Fruit fly (Drosophila melanogaster) whole organism, embryonic: Measurements from ENCODE around the gene Sam-S.

Source experiments
- Abd-B ChIP-seq: fragments of 200-800 bp; sonication (Bioruptor generic); optimal IDR thresholded peaks from 2 replicates; lab custom pipeline; 2018; ENCODE audit warnings: missing biosample characterization, mild to moderate bottlenecking, missing genetic modification characterization, moderate library complexity
- Asciz ChIP-seq: fragments of 200-800 bp; sonication (Bioruptor generic); optimal IDR thresholded peaks from 2 replicates; lab custom pipeline; 2017; ENCODE audit warnings: missing biosample characterization, mild to moderate bottlenecking, missing genetic modification characterization, missing genetic modification reagents
- Awh ChIP-seq: fragments of 200-800 bp; sonication (Bioruptor generic); IDR thresholded peaks from 2 replicates; pipeline ENCODE4, ENCODE4 v1.3.6; 2022; ENCODE audit warnings: missing biosample characterization, missing genetic modification characterization
- B-H2 ChIP-seq: fragments of 200-800 bp; sonication (Bioruptor generic); optimal IDR thresholded peaks from 2 replicates; lab custom pipeline; 2018; ENCODE audit warnings: missing biosample characterization, mild to moderate bottlenecking, missing genetic modification characterization
- CG13775 ChIP-seq: fragments of 200-800 bp; sonication (Bioruptor generic); optimal IDR thresholded peaks from 3 replicates; lab custom pipeline; 2017; ENCODE audit warnings: missing biosample characterization, mild to moderate bottlenecking, missing genetic modification characterization
- CG14050 ChIP-seq: fragments of 200-800 bp; sonication (Bioruptor generic); IDR thresholded peaks from 3 replicates; pipeline ENCODE4 v1.3.6; 2022; ENCODE audit warnings: missing biosample characterization, missing genetic modification characterization
- CG15073 ChIP-seq: fragments of 200-800 bp; sonication (Bioruptor generic); optimal IDR thresholded peaks from 2 replicates; lab custom pipeline; 2016; ENCODE audit warnings: missing biosample characterization, missing genetic modification characterization
- CG15479 ChIP-seq: fragments of 200-800 bp; sonication (Bioruptor generic); optimal IDR thresholded peaks from 3 replicates; lab custom pipeline; 2019; ENCODE audit warnings: missing biosample characterization, mild to moderate bottlenecking, missing genetic modification characterization, moderate library complexity
- CG15601 ChIP-seq: fragments of 200-800 bp; sonication (Bioruptor generic); optimal IDR thresholded peaks from 3 replicates; lab custom pipeline; 2019; ENCODE audit warnings: missing biosample characterization, mild to moderate bottlenecking, missing genetic modification characterization, moderate library complexity
- CG15696 ChIP-seq: fragments of 200-800 bp; sonication (Bioruptor generic); optimal IDR thresholded peaks from 2 replicates; lab custom pipeline; 2019; ENCODE audit warnings: missing biosample characterization, mild to moderate bottlenecking, missing genetic modification characterization, moderate library complexity
- CG1603 ChIP-seq: fragments of 200-800 bp; sonication (Bioruptor generic); optimal IDR thresholded peaks from 2 replicates; lab custom pipeline; 2019; ENCODE audit warnings: missing biosample characterization, mild to moderate bottlenecking, missing genetic modification characterization, moderate library complexity
- CG17328 ChIP-seq: fragments of 200-800 bp; sonication (Bioruptor generic); IDR thresholded peaks from 2 replicates; pipeline ENCODE4 v1.3.6; 2022; ENCODE audit warnings: missing biosample characterization, missing genetic modification characterization
- CG1792 ChIP-seq: fragments of 200-800 bp; sonication (Bioruptor generic); optimal IDR thresholded peaks from 2 replicates; lab custom pipeline; 2016; ENCODE audit warnings: missing biosample characterization, missing genetic modification characterization
- CG18262 ChIP-seq: fragments of 200-800 bp; optimal IDR thresholded peaks from 3 replicates; lab custom pipeline; 2019; ENCODE audit warnings: missing biosample characterization, mild to moderate bottlenecking, missing genetic modification characterization, moderate library complexity
- CG2712 ChIP-seq: fragments of 200-800 bp; optimal IDR thresholded peaks from 3 replicates; lab custom pipeline; 2019; ENCODE audit warnings: missing biosample characterization, mild to moderate bottlenecking, missing genetic modification characterization, moderate library complexity
- CG2889 ChIP-seq: fragments of 200-800 bp; sonication (Bioruptor generic); IDR thresholded peaks from 3 replicates; pipeline ENCODE4 v1.3.6; 2022; ENCODE audit warnings: missing biosample characterization, missing genetic modification characterization
- CG32767 ChIP-seq: fragments of 200-800 bp; sonication (Bioruptor generic); IDR thresholded peaks from 2 replicates; pipeline ENCODE4 v1.3.6; 2022; ENCODE audit warnings: missing biosample characterization, missing genetic modification characterization
- CG4328 ChIP-seq: fragments of 200-800 bp; sonication (Bioruptor generic); optimal IDR thresholded peaks from 3 replicates; lab custom pipeline; 2017; ENCODE audit warnings: missing biosample characterization, missing genetic modification reagents, missing genetic modification characterization
- CG5245 ChIP-seq: fragments of 200-800 bp; sonication (Bioruptor generic); optimal IDR thresholded peaks from 3 replicates; lab custom pipeline; 2016; ENCODE audit warnings: missing biosample characterization, missing genetic modification characterization
- CG6689 ChIP-seq: fragments of 200-800 bp; sonication (Bioruptor generic); IDR thresholded peaks from 2 replicates; pipeline ENCODE4 v1.3.6; 2022; ENCODE audit warnings: missing biosample characterization, missing genetic modification characterization
- CG7928 ChIP-seq: fragments of 200-800 bp; sonication (Bioruptor generic); optimal IDR thresholded peaks from 2 replicates; lab custom pipeline; 2017; ENCODE audit warnings: missing biosample characterization, mild to moderate bottlenecking, missing genetic modification characterization
- CG9437 ChIP-seq: fragments of 200-800 bp; sonication (Bioruptor generic); optimal IDR thresholded peaks from 2 replicates; lab custom pipeline; 2018; ENCODE audit warnings: missing biosample characterization, mild to moderate bottlenecking, missing genetic modification characterization
- CG9817 ChIP-seq: fragments of 200-800 bp; sonication (Bioruptor generic); optimal IDR thresholded peaks from 2 replicates; lab custom pipeline; 2018; ENCODE audit warnings: missing biosample characterization, mild to moderate bottlenecking, missing genetic modification characterization, moderate library complexity
- Dp ChIP-seq: fragments of 200-800 bp; sonication (Bioruptor generic); optimal IDR thresholded peaks from 2 replicates; lab custom pipeline; 2018; ENCODE audit warnings: missing biosample characterization, mild to moderate bottlenecking, missing genetic modification characterization, moderate library complexity
- Drgx ChIP-seq: fragments of 200-800 bp; sonication (Bioruptor generic); IDR thresholded peaks from 2 replicates; pipeline ENCODE4 v1.3.6; 2022; ENCODE audit warnings: missing biosample characterization, missing genetic modification characterization
- Ets65A ChIP-seq: fragments of 200-800 bp; sonication (Bioruptor generic); peaks from one replicate; lab custom pipeline; 2016; ENCODE audit warnings: missing biosample characterization, missing genetic modification characterization
- GATAe ChIP-seq: fragments of 200-800 bp; sonication (Bioruptor generic); conservative IDR thresholded peaks from 2 replicates; pipeline ENCODE4 v1.3.6; 2022; ENCODE audit warnings: missing biosample characterization, missing genetic modification characterization
- Gsc ChIP-seq: fragments of 200-800 bp; sonication (Bioruptor generic); IDR thresholded peaks from 2 replicates; pipeline ENCODE4 v1.3.6; 2022; ENCODE audit warnings: missing biosample characterization, missing genetic modification characterization
- Jarid2 ChIP-seq: fragments of 200-800 bp; sonication (Bioruptor generic); optimal IDR thresholded peaks from 3 replicates; lab custom pipeline; 2017; ENCODE audit warnings: mild to moderate bottlenecking, missing biosample characterization, missing genetic modification reagents, missing genetic modification characterization
- Oli ChIP-seq: fragments of 200-800 bp; sonication (Bioruptor generic); optimal IDR thresholded peaks from 2 replicates; lab custom pipeline; 2018; ENCODE audit warnings: missing biosample characterization, mild to moderate bottlenecking, missing genetic modification characterization, moderate library complexity
- Six4 ChIP-seq: fragments of 200-800 bp; sonication (Bioruptor generic); optimal IDR thresholded peaks from 2 replicates; lab custom pipeline; 2016; ENCODE audit warnings: missing biosample characterization, missing genetic modification characterization
- Stat92E ChIP-seq, 3 experiments: fragments of >200 bp in 2 of 3; fragments of 200-800 bp in 1 of 3; sonication (Bioruptor generic) in 1 of 3; optimal IDR thresholded peaks; 2 replicates each; lab custom pipeline; 2017 to 2019; ENCODE audit warnings: missing biosample characterization in 3 of 3, missing genetic modification characterization in 3 of 3, mild to moderate bottlenecking in 1 of 3, moderate library complexity in 1 of 3
- YL-1 ChIP-seq: fragments of 200-800 bp; sonication (Bioruptor generic); optimal IDR thresholded peaks from 3 replicates; lab custom pipeline; 2017; ENCODE audit warnings: missing biosample characterization, mild to moderate bottlenecking, missing genetic modification characterization
- abd-A ChIP-seq: fragments of 200-800 bp; sonication (Bioruptor generic); optimal IDR thresholded peaks from 3 replicates; lab custom pipeline; 2019; ENCODE audit warnings: missing biosample characterization, mild to moderate bottlenecking, missing genetic modification characterization, moderate library complexity
- ac ChIP-seq: fragments of 200-800 bp; sonication (Bioruptor generic); optimal IDR thresholded peaks from 3 replicates; lab custom pipeline; 2017; ENCODE audit warnings: missing biosample characterization, mild to moderate bottlenecking, missing genetic modification characterization
- ap ChIP-seq: fragments of 200-800 bp; sonication (Bioruptor generic); IDR thresholded peaks from 2 replicates; pipeline ENCODE4 v1.3.6; 2022; ENCODE audit warnings: missing biosample characterization, missing genetic modification characterization
- bbx ChIP-seq: fragments of 200-800 bp; sonication (Bioruptor generic); IDR thresholded peaks from 2 replicates; pipeline ENCODE4 v1.3.6; 2022; ENCODE audit warnings: missing biosample characterization, missing genetic modification characterization; ENCODE audit not compliant: partially characterized antibody
- corto ChIP-seq: fragments of 200-800 bp; sonication (Bioruptor generic); optimal IDR thresholded peaks from 2 replicates; lab custom pipeline; 2016; ENCODE audit warnings: missing biosample characterization, mild to moderate bottlenecking, missing genetic modification characterization, moderate library complexity
- dati ChIP-seq: fragments of 200-800 bp; sonication (Bioruptor generic); IDR thresholded peaks from 2 replicates; pipeline ENCODE4 v1.3.6; 2022; ENCODE audit warnings: missing biosample characterization, missing genetic modification characterization
- en ChIP-seq: fragments of 200-800 bp; sonication (Bioruptor generic); optimal IDR thresholded peaks from 2 replicates; lab custom pipeline; 2016; ENCODE audit warnings: missing biosample characterization, missing genetic modification characterization
- gcm2 ChIP-seq: fragments of 200-800 bp; sonication (Bioruptor generic); optimal IDR thresholded peaks from 2 replicates; lab custom pipeline; 2016; ENCODE audit warnings: missing biosample characterization, missing genetic modification characterization
- inv ChIP-seq: fragments of 200-800 bp; sonication (Bioruptor generic); IDR thresholded peaks from 2 replicates; pipeline ENCODE4 v1.3.6; 2022; ENCODE audit warnings: missing biosample characterization, missing genetic modification characterization; ENCODE audit not compliant: partially characterized antibody
- knrl ChIP-seq: fragments of 200-800 bp; sonication (Bioruptor generic); IDR thresholded peaks from 3 replicates; pipeline ENCODE4 v1.3.6; 2022; ENCODE audit warnings: missing biosample characterization, missing genetic modification characterization; ENCODE audit not compliant: partially characterized antibody
- nerfin-2 ChIP-seq: fragments of 200-800 bp; sonication (Bioruptor generic); IDR thresholded peaks from 2 replicates; pipeline ENCODE4 v1.3.6; 2022; ENCODE audit warnings: missing biosample characterization, missing genetic modification characterization; ENCODE audit not compliant: partially characterized antibody
- pnt ChIP-seq: fragments of 200-800 bp; sonication (Bioruptor generic); optimal IDR thresholded peaks from 3 replicates; lab custom pipeline; 2016; ENCODE audit warnings: missing biosample characterization, missing genetic modification characterization
- unc-4 ChIP-seq: fragments of 200-800 bp; sonication (Bioruptor generic); IDR thresholded peaks from 2 replicates; pipeline ENCODE4 v1.3.6; 2022; ENCODE audit warnings: missing biosample characterization, missing genetic modification characterization; ENCODE audit not compliant: partially characterized antibody
- usp ChIP-seq: fragments of >200 bp; optimal IDR thresholded peaks from 2 replicates; lab custom pipeline; 2017; ENCODE audit warnings: missing biosample characterization, missing genetic modification characterization
- vfl ChIP-seq: fragments of 200-800 bp; sonication (Bioruptor generic); optimal IDR thresholded peaks from 2 replicates; lab custom pipeline; 2016; ENCODE audit warnings: missing biosample characterization, missing genetic modification characterization
- vvl ChIP-seq: fragments of 200-800 bp; sonication (Bioruptor generic); IDR thresholded peaks from 2 replicates; pipeline ENCODE4 v1.3.6; 2022; ENCODE audit warnings: missing biosample characterization, missing genetic modification characterization
- wek ChIP-seq: fragments of 200-800 bp; sonication (Bioruptor generic); optimal IDR thresholded peaks from 3 replicates; lab custom pipeline; 2018; ENCODE audit warnings: missing biosample characterization, mild to moderate bottlenecking, missing genetic modification characterization, moderate library complexity

Gene Sam-S

DNA sequence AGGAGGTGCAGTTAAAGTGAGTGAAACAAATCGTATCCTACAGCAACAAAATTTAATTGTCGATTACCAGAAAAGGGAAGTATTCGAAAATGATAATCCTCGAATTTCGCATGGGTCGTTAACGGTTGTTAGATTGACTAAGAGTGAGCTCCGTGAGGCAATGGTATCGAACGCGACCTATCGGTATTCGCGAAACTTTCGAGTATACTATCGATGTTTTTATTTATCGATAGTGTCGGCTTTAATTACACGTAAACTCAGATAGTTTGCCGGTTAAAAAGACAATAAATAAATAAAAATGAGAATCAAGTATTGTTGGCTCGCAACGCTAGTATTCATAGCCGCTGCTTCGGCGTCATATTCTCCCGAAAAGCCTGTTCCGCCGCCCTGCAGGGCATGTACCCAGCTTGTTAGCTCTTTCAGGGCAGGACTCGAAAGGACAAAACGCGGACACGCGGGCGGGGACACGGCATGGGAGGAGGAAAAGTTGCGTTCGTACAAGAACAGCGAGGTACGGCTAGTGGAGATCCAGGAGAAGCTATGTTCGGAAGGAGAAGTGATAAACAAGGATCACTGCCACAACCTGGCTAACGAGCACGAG is 4.4 kb upstream of the Sam-S start, which contains the start of gene Creld (continued):
- no peak for TF ChIP-seq Oli (tag; lab: Kevin White, UChicago)
- no peak for TF ChIP-seq CG15073 (GFP tag; lab: Kevin White, UChicago)
- no peak for TF ChIP-seq CG4328 (GFP tag; lab: Kevin White, UChicago)
- no peak for TF ChIP-seq Asciz (GFP tag; lab: Kevin White, UChicago)
- no peak for TF ChIP-seq CG5245 (GFP tag; lab: Kevin White, UChicago)
- peak; percentile 100 for TF ChIP-seq knrl
- no peak for TF ChIP-seq CG2712 (tag; lab: Kevin White, UChicago)
- TF ChIP-seq ap: no peak
- no peak for TF ChIP-seq CG17328 (GFP tag; lab: Robert Waterston, UW)
- TF ChIP-seq Jarid2 (GFP tag; lab: Kevin White, UChicago): no peak
- no peak for TF ChIP-seq CG14050 (GFP tag; lab: Robert Waterston, UW)
- no peak for TF ChIP-seq Drgx (GFP tag; lab: Robert Waterston, UW)
- peak; percentile 10 for TF ChIP-seq CG1792 (GFP tag; lab: Kevin White, UChicago)
- no peak for TF ChIP-seq gcm2
- TF ChIP-seq CG9437: peak; percentile 89
- no peak for TF ChIP-seq CG15479 (GFP tag; lab: Kevin White, UChicago)
- TF ChIP-seq CG32767 (GFP tag; lab: Robert Waterston, UW): no peak
- no peak for TF ChIP-seq abd-A (tag; lab: Kevin White, UChicago)
- TF ChIP-seq Stat92E (GFP tag; optimal IDR thresholded peaks at IDR 0.05; lab: Kevin White, UChicago): no peak
- no peak for TF ChIP-seq CG15696 (tag; lab: Kevin White, UChicago)
- TF ChIP-seq Awh (GFP tag; lab: Robert Waterston, UW): no peak
- TF ChIP-seq bbx (GFP tag; lab: Robert Waterston, UW): peak; percentile 100
- no peak for TF ChIP-seq usp (GFP tag; lab: Kevin White, UChicago)
- no peak for TF ChIP-seq CG9817 (tag; lab: Kevin White, UChicago)
- TF ChIP-seq nerfin-2 (GFP tag; lab: Robert Waterston, UW): peak; percentile 99
- peak; percentile 59 for TF ChIP-seq Dp (GFP tag; lab: Kevin White, UChicago)
- TF ChIP-seq YL-1 (GFP tag; lab: Kevin White, UChicago): peak; percentile 67
- peak; percentile 99 for TF ChIP-seq inv (GFP tag; lab: Robert Waterston, UW)
- no peak for TF ChIP-seq Six4 (GFP tag; lab: Kevin White, UChicago)
- TF ChIP-seq vfl (GFP tag; lab: Kevin White, UChicago): peak; percentile 23
- peak; percentile 99 for TF ChIP-seq unc-4 (GFP tag; lab: Robert Waterston, UW)
- no peak for TF ChIP-seq CG6689 (GFP tag; lab: Robert Waterston, UW)
- TF ChIP-seq vvl (GFP tag; lab: Robert Waterston, UW): no peak
- no peak for TF ChIP-seq en (GFP tag; lab: Kevin White, UChicago)
- peak; percentile 44 for TF ChIP-seq CG18262 (tag; lab: Kevin White, UChicago)
- no peak for TF ChIP-seq CG7928 (GFP tag; lab: Kevin White, UChicago)
- TF ChIP-seq pnt (GFP tag; lab: Kevin White, UChicago): no peak
- no peak for TF ChIP-seq CG1603 (tag; lab: Kevin White, UChicago)
- no peak for TF ChIP-seq CG15601 (tag; lab: Kevin White, UChicago)
- TF ChIP-seq ac: no peak
- TF ChIP-seq Gsc (GFP tag; lab: Robert Waterston, UW): no peak
- no peak for TF ChIP-seq CG2889 (GFP tag; lab: Robert Waterston, UW)
- no peak for TF ChIP-seq GATAe
- TF ChIP-seq dati (GFP tag; lab: Robert Waterston, UW): no peak
- no peak for TF ChIP-seq wek (GFP tag; lab: Kevin White, UChicago)
- TF ChIP-seq CG13775: no peak
- TF ChIP-seq B-H2 (GFP tag; lab: Kevin White, UChicago): peak; percentile 36
- TF ChIP-seq corto (GFP tag; lab: Kevin White, UChicago): no peak
- no peak for TF ChIP-seq Abd-B (GFP tag; lab: Kevin White, UChicago)
- TF ChIP-seq Ets65A: peak; percentile 63
